Fruit fly (Drosophila melanogaster): ENCODE results near the gene CG7179.

CG7179 gene

dm6 chr2L:7794689-7795475 lies 17.1 kb upstream of the CG7179 start:
- TF ChIP-seq pan (optimal IDR thresholded peaks at IDR 0.05): no peak
- TF ChIP-seq lola (GFP tag; optimal IDR thresholded peaks at IDR 0.05): no peak
- no peak for TF ChIP-seq Mio (GFP tag; optimal IDR thresholded peaks at IDR 0.05)
- TF ChIP-seq CG9705 (GFP tag; optimal IDR thresholded peaks at IDR 0.05): no peak
- no peak for TF ChIP-seq dmrt93B (GFP tag; optimal IDR thresholded peaks at IDR 0.05)
- no peak for TF ChIP-seq CG32264 (GFP tag; optimal IDR thresholded peaks at IDR 0.05)
- no peak for TF ChIP-seq Hr83 (GFP tag; optimal IDR thresholded peaks at IDR 0.05; ENCODE audit: poor library complexity, severe bottlenecking)
- TF ChIP-seq h (GFP tag; optimal IDR thresholded peaks at IDR 0.05): no peak
- TF ChIP-seq HLH106 (tag; optimal IDR thresholded peaks at IDR 0.05): no peak
- no peak for TF ChIP-seq Dif (GFP tag; optimal IDR thresholded peaks at IDR 0.05; ENCODE audit: partially characterized antibody)
- no peak for TF ChIP-seq Rel (GFP tag; optimal IDR thresholded peaks at IDR 0.05)
- no peak for TF ChIP-seq Rel (tag; optimal IDR thresholded peaks at IDR 0.05)
- no peak for TF ChIP-seq woc (GFP tag; optimal IDR thresholded peaks at IDR 0.05)
- TF ChIP-seq ey (GFP tag; optimal IDR thresholded peaks at IDR 0.05): no peak
- TF ChIP-seq br (GFP tag; optimal IDR thresholded peaks at IDR 0.05): no peak
- no peak for TF ChIP-seq Hnf4 (GFP tag; optimal IDR thresholded peaks at IDR 0.05)

DNA sequence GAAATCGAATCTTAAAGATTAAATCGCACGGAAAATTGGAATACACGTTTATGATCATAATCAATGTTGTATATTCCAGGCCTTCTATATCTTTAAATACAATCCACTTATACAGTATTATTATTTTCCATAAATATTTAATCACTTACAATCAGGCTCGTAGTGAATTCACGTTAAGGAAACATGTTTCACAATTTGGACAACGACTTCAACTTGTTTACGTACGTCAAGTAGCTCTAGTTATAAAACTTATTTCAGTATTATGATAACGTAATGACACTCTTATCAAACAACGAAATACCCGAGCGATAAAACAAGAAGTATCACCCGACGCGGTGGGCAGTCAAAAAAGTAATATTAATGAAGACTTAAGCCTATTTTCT lies 13.5 kb upstream of the CG7179 start:
- TF ChIP-seq jim (GFP tag; optimal IDR thresholded peaks at IDR 0.05): no peak
- no peak for TF ChIP-seq N (GFP tag; optimal IDR thresholded peaks at IDR 0.05)
- TF ChIP-seq Rel (GFP tag; optimal IDR thresholded peaks at IDR 0.05): no peak
- TF ChIP-seq Rel (tag; optimal IDR thresholded peaks at IDR 0.05): no peak
- no peak for TF ChIP-seq br (GFP tag; optimal IDR thresholded peaks at IDR 0.05)
- no peak for TF ChIP-seq dsf (GFP tag; optimal IDR thresholded peaks at IDR 0.05; ENCODE audit: borderline replicate concordance)
- TF ChIP-seq CG32264 (GFP tag; optimal IDR thresholded peaks at IDR 0.05): no peak
- TF ChIP-seq CG9705 (GFP tag; optimal IDR thresholded peaks at IDR 0.05): no peak
- no peak for TF ChIP-seq Myc (optimal IDR thresholded peaks at IDR 0.05)
- TF ChIP-seq Dif (GFP tag; optimal IDR thresholded peaks at IDR 0.05; ENCODE audit: partially characterized antibody): no peak
- no peak for TF ChIP-seq Dfd (GFP tag; optimal IDR thresholded peaks at IDR 0.05)
- no peak for TF ChIP-seq lola (GFP tag; optimal IDR thresholded peaks at IDR 0.05)
- TF ChIP-seq foxo (GFP tag; optimal IDR thresholded peaks at IDR 0.05): no peak
- TF ChIP-seq Sp1 (GFP tag; optimal IDR thresholded peaks at IDR 0.05): no peak
- no peak for TF ChIP-seq dl (GFP tag; optimal IDR thresholded peaks at IDR 0.05; ENCODE audit: insufficient read depth in 1 of 2, partially characterized antibody in 2 of 2)

DNA sequence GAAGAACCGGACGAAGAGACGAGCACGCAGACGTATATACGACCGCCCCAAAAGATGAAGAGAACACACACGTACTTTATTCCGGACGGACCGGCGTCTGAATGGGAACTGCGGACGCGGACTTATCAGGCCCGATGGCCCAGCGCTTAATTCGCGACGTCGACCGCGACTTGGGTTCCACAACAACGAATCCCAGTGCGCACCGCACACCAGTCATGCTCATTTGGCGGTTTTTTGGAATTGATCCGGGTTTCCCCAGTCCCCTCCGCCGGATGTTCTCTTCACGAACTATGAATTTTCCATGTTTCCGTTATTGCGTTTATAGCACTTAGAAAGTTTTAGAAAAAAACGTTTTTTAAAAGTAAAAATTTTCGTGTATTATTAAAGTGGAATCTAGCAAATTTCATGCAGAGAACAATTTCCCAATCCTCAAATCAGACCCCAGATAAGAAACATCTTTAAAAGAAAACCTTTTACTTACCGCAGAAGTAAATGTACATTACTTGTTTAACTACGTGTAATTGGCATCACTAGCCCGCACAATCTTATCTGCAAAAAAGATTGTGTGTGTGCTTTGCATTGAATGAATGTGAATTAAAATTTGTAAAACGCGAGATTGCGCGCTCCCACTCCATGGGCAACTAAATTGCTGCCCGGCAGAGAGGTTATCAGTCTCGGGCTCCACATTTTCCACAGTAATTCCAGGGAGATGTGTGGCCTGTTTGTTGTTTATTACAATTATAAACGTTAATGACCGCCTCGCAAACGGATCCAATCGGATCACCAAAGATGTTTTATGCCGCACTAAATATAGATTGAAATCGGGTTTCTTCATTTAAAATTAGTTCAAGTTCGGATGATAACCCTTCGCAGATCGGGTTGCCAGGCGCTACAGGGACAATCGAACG lies 12.9 kb upstream of the CG7179 start, which contains the start of gene CG7149:
TSS of gene CG7149 (minus strand) at position 110 of the 908 bp plus-strand sequence.
- TF ChIP-seq lola (GFP tag; optimal IDR thresholded peaks at IDR 0.05) (no peak), Hnf4 (GFP tag; optimal IDR thresholded peaks at IDR 0.05) (peak; percentile 16), Abd-B (GFP tag; optimal IDR thresholded peaks at IDR 0.05) (no peak), CG32264 (GFP tag; optimal IDR thresholded peaks at IDR 0.05) (no peak), Sp1 (GFP tag; optimal IDR thresholded peaks at IDR 0.05) (peak; percentile 46), tai (GFP tag; optimal IDR thresholded peaks at IDR 0.05) (no peak), HLH106 (tag; optimal IDR thresholded peaks at IDR 0.05) (peak; percentile 37), Vsx2 (GFP tag; optimal IDR thresholded peaks at IDR 0.05; ENCODE audit: partially characterized antibody) (no peak), ey (GFP tag; optimal IDR thresholded peaks at IDR 0.05) (no peak), Hr83 (GFP tag; optimal IDR thresholded peaks at IDR 0.05; ENCODE audit: poor library complexity, severe bottlenecking) (peak; percentile 61), N (GFP tag; optimal IDR thresholded peaks at IDR 0.05) (no peak), fru (GFP tag; optimal IDR thresholded peaks at IDR 0.05) (peak; percentile 82), Mio (GFP tag; optimal IDR thresholded peaks at IDR 0.05) (no peak), OdsH (GFP tag; optimal IDR thresholded peaks at IDR 0.05) (peak; percentile 37), dsf (GFP tag; optimal IDR thresholded peaks at IDR 0.05; ENCODE audit: borderline replicate concordance) (no peak), CrebA (GFP tag; optimal IDR thresholded peaks at IDR 0.05; ENCODE audit: borderline replicate concordance) (no peak), Rel (GFP tag; optimal IDR thresholded peaks at IDR 0.05) (no peak), Rel (tag; optimal IDR thresholded peaks at IDR 0.05) (peak; percentile 12), br (GFP tag; optimal IDR thresholded peaks at IDR 0.05) (peak; percentile 56), Myc (optimal IDR thresholded peaks at IDR 0.05) (peak; percentile 92), rgr (GFP tag; optimal IDR thresholded peaks at IDR 0.05) (peak; percentile 27), pan (optimal IDR thresholded peaks at IDR 0.05) (no peak), dl (GFP tag; optimal IDR thresholded peaks at IDR 0.05; ENCODE audit: insufficient read depth in 1 of 2, partially characterized antibody in 2 of 2) (peak; percentile 46 to 68), Jra (GFP tag; optimal IDR thresholded peaks at IDR 0.05) (no peak), Hr78 (GFP tag; optimal IDR thresholded peaks at IDR 0.05) (no peak), CG9705 (GFP tag; optimal IDR thresholded peaks at IDR 0.05) (no peak), usp (GFP tag; optimal IDR thresholded peaks at IDR 0.05) (no peak), brk (GFP tag; optimal IDR thresholded peaks at IDR 0.05) (no peak), sage (GFP tag; optimal IDR thresholded peaks at IDR 0.05) (no peak), Dfd (GFP tag; optimal IDR thresholded peaks at IDR 0.05) (no peak), psq (GFP tag; optimal IDR thresholded peaks at IDR 0.05) (peak; percentile 34), h (GFP tag; optimal IDR thresholded peaks at IDR 0.05) (peak; percentile 36), Dif (GFP tag; optimal IDR thresholded peaks at IDR 0.05; ENCODE audit: partially characterized antibody) (peak; percentile 78), sv (GFP tag; optimal IDR thresholded peaks at IDR 0.05) (no peak), GATAd (GFP tag; optimal IDR thresholded peaks at IDR 0.05) (no peak), jim (GFP tag; optimal IDR thresholded peaks at IDR 0.05) (no peak), foxo (GFP tag; optimal IDR thresholded peaks at IDR 0.05) (peak in 1 of 2 experiments; percentile 42)
